Worm (Caenorhabditis elegans) whole organism, early embryonic: Measurements from ENCODE around the gene sel-2.

Experiments
- aly-1 ChIP-seq: sonication (generic microtip); optimal IDR thresholded peaks from 2 replicates; lab custom pipeline; 2016; ENCODE audit warnings: missing genetic modification characterization, missing compliant biosample characterization
- ama-1 ChIP-seq: fragments of 150-350 bp; optimal IDR thresholded peaks from 2 replicates; lab custom pipeline; 2014
- ceh-13 ChIP-seq: fragments of 200-800 bp; sonication (Bioruptor generic); optimal IDR thresholded peaks from 2 replicates; lab custom pipeline; 2018; ENCODE audit warnings: mild to moderate bottlenecking, missing genetic modification characterization, missing compliant biosample characterization
- flt-1 ChIP-seq: fragments of 200-800 bp; sonication (Bioruptor generic); IDR thresholded peaks from 2 replicates; pipeline ENCODE4 v1.3.6; 2022; ENCODE audit warnings: missing genetic modification characterization, missing compliant biosample characterization
- hmbx-1 ChIP-seq: sonication (generic microtip); optimal IDR thresholded peaks from 2 replicates; lab custom pipeline; 2016; ENCODE audit warnings: mild to moderate bottlenecking, missing genetic modification characterization, missing compliant biosample characterization
- hmg-4 ChIP-seq: fragments of 200-800 bp; sonication (Bioruptor generic); optimal IDR thresholded peaks from 2 replicates; lab custom pipeline; 2018; ENCODE audit warnings: mild to moderate bottlenecking, missing genetic modification characterization, missing compliant biosample characterization
- sea-1 ChIP-seq: fragments of 200-800 bp; sonication (Bioruptor generic); conservative IDR thresholded peaks from 2 replicates; pipeline ENCODE4 v1.3.6; 2022; ENCODE audit warnings: missing genetic modification characterization, missing compliant biosample characterization

DNA sequence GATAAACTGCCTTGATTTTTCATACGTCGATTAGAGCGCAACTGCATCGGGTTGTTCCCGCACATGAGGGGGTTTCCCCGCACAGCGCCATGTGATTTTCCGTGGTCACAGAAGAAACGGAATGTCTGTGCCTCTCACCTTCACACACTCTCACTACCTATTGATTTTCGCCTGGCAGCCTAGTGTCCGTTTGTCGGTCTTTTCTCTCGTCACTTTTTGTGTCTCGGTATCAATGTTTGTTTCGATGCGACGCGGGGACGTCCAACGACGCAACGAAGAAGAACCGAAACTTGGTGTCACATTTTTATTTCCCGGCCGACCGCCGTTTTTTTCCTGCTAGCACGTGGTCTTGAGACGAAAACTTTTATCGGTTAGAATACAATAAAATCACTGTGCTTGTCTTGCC is 37.2 kb upstream of the sel-2 start:
- TF ChIP-seq ama-1 (lab: Kevin White, UChicago) (no peak), aly-1 (tag; lab: Kevin White, UChicago) (no peak), flt-1 (GFP tag; lab: Robert Waterston, UW) (0 out of 2 replicates have a peak, but pooled peaks have one; percentile 4), ceh-13 (GFP tag; lab: Kevin White, UChicago) (no peak), hmbx-1 (tag; lab: Kevin White, UChicago) (no peak), hmg-4 (peak; percentile 57), sea-1 (GFP tag; lab: Robert Waterston, UW) (no peak)
